Worm (Caenorhabditis elegans) whole organism, midembryonic: ENCODE measurements around the gene C24A3.4.

Experiments
- T22C8.4 ChIP-seq: fragments of 200-800 bp; sonication (Bioruptor generic); IDR thresholded peaks from 2 replicates; pipeline ENCODE4 v1.3.6; 2022; ENCODE audit warnings: missing genetic modification characterization, missing compliant biosample characterization
- cog-1 ChIP-seq: sonication (generic microtip); optimal IDR thresholded peaks from 2 replicates; lab custom pipeline; 2016; ENCODE audit warnings: missing genetic modification characterization, missing compliant biosample characterization
- flt-1 ChIP-seq: fragments of 200-800 bp; sonication (Bioruptor generic); IDR thresholded peaks from 2 replicates; pipeline ENCODE4 v1.3.6; 2022; ENCODE audit warnings: missing genetic modification characterization, missing compliant biosample characterization
- klf-2 ChIP-seq: fragments of 200-800 bp; sonication (Bioruptor generic); conservative IDR thresholded peaks from 2 replicates; pipeline ENCODE4 v1.3.6; 2022; ENCODE audit warnings: missing genetic modification reagents, missing genetic modification characterization, missing compliant biosample characterization
- med-1 ChIP-seq: sonication (generic microtip); optimal IDR thresholded peaks from 2 replicates; lab custom pipeline; 2017; ENCODE audit warnings: missing genetic modification characterization, mild to moderate bottlenecking, missing compliant biosample characterization, antibody characterized with exemption, missing genetic modification reagents; ENCODE audit not compliant: insufficient read depth
- ref-1 ChIP-seq: fragments of 200-800 bp; sonication (Bioruptor generic); conservative IDR thresholded peaks from 2 replicates; pipeline ENCODE4 v1.3.6; 2022; ENCODE audit warnings: missing genetic modification reagents, missing genetic modification characterization, missing compliant biosample characterization
- tab-1 ChIP-seq: fragments of 200-800 bp; sonication (Bioruptor generic); IDR thresholded peaks from 2 replicates; pipeline ENCODE4 v1.3.6; 2022; ENCODE audit warnings: missing genetic modification characterization, missing compliant biosample characterization
- ztf-23 ChIP-seq: fragments of 200-800 bp; sonication (Bioruptor generic); IDR thresholded peaks from 2 replicates; pipeline ENCODE4 v1.3.6; 2022; ENCODE audit warnings: missing genetic modification reagents, missing genetic modification characterization, missing compliant biosample characterization
- ztf-29 ChIP-seq: fragments of 200-800 bp; sonication (Bioruptor generic); IDR thresholded peaks from 2 replicates; pipeline ENCODE4 v1.3.6; 2022; ENCODE audit warnings: missing genetic modification reagents, missing genetic modification characterization, missing compliant biosample characterization

Gene C24A3.4

DNA sequence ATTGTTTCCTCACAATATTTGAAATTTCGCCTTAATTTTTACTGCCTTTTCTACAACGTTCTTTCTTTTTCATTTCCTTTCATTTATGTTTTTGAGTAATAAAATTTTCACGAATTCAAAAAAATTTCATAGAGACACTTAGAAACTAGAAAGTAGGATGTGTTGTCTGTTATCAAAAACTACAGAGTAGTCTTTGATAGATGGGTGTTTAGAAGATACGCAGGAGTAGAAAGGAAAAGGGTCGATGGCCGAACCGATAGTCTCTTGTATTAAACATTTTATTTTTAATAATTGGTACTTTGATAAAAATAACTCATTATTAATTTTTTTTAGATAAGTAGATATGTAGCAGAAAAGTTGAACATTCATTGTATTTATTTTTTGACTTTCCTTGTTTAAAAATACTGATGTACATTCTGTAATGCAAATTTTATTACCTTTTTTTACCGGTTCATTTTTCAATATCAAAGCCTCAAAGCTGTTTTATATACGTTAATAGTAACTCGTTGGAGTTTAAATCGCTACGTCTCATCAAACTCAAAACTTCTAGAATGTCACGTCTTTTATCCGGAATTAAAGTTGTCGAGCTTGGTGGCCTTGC, at the start of gene C24A3.4:
TSS of gene C24A3.4 (plus strand) at position 551 of the 601 bp plus-strand sequence.
- TF ChIP-seq ztf-29 (GFP tag; lab: Robert Waterston, UW) (no peak), med-1 (GFP tag; lab: Kevin White, UChicago) (no peak), klf-2 (GFP tag; lab: Robert Waterston, UW) (no peak), cog-1 (tag; lab: Kevin White, UChicago) (no peak), ztf-23 (GFP tag; lab: Robert Waterston, UW) (no peak), tab-1 (no peak), flt-1 (GFP tag; lab: Robert Waterston, UW) (no peak), T22C8.4 (GFP tag; lab: Robert Waterston, UW) (no peak), ref-1 (GFP tag; lab: Robert Waterston, UW) (no peak)

DNA sequence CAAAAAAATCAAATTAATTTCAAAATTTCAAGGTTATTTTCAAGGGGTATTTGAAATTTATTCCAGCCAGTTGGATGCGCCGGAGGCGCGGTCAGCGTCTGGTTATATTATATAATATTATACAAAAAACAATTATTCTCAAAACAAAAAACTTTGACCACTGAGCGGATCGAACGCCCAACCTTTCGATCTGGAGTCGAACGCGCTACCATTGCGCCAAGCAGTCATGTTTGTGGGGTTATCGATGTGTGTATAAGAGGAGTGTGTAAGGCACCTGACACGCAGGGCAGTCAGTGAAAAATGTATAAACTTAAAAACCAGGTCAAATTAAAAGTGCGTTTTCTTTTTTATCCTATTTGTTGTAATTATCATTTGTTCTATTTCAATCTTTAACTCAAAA, 48.1 kb upstream of the C24A3.4 start:
- TF ChIP-seq tab-1 (peak; percentile 67; the same call in 1 of the 2 replicates), ztf-23 (GFP tag; lab: Robert Waterston, UW) (peak; percentile 69; the same call in 1 of the 2 replicates), flt-1 (GFP tag; lab: Robert Waterston, UW) (no peak; the same call in 1 of the 2 replicates), ztf-29 (GFP tag; lab: Robert Waterston, UW) (peak; percentile 63), T22C8.4 (GFP tag; lab: Robert Waterston, UW) (0 out of 2 replicates have a peak, but pooled peaks have one; percentile 9), med-1 (GFP tag; lab: Kevin White, UChicago) (no peak), ref-1 (GFP tag; lab: Robert Waterston, UW) (peak; percentile 66), klf-2 (GFP tag; lab: Robert Waterston, UW) (no peak)

DNA sequence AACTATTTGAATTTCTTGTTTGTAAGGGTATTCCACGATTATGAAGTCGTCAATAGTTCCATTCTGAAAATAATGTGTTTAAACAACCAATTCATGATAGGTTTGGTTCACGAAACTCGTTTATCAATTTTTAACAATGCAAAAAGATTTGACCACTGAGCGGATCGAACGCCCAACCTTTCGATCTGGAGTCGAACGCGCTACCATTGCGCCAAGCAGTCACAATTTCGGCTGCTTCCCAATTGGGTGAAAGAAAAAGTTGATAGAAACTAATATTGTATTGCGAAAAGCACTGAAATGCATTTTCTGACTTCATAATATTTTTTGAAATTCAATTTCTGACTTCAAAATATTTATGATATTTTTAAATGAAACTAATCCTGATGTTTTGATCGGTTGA, 47.2 kb upstream of the C24A3.4 start:
- TF ChIP-seq flt-1 (GFP tag; lab: Robert Waterston, UW), result no peak

DNA sequence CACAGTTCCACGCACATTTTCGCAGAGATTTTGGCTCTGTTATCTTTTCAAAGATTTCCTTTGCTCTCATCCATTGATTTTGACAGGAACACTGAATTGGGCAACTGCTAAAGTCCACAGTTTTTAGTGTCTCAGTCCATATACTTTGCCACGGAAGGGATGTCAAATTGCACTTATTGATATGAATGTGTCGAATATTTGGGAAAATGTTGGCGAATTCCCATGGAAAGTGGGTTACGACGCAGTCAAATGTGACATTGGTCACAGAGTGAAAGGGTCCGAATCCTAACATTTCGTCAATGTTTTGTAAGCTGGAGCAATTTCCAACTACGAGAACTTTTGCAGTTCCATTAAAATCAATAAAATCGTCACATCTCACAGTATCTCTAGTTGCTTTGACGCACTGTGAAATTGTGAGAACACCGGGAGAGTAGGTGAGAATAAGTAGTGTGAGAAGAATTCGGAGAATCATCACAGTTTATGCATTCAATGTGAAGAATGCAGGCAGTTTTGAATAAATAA, 41.6 kb upstream of the C24A3.4 start, which contains the start of gene trk-1:
TSS of gene trk-1 (minus strand) at position 472 of the 522 bp plus-strand sequence.
- TF ChIP-seq cog-1 (tag; lab: Kevin White, UChicago) (no peak), T22C8.4 (GFP tag; lab: Robert Waterston, UW) (no peak), tab-1 (no peak), ztf-29 (GFP tag; lab: Robert Waterston, UW) (no peak), flt-1 (GFP tag; lab: Robert Waterston, UW) (no peak), med-1 (GFP tag; lab: Kevin White, UChicago) (no peak), klf-2 (GFP tag; lab: Robert Waterston, UW) (no peak), ztf-23 (GFP tag; lab: Robert Waterston, UW) (no peak), ref-1 (GFP tag; lab: Robert Waterston, UW) (no peak)

DNA sequence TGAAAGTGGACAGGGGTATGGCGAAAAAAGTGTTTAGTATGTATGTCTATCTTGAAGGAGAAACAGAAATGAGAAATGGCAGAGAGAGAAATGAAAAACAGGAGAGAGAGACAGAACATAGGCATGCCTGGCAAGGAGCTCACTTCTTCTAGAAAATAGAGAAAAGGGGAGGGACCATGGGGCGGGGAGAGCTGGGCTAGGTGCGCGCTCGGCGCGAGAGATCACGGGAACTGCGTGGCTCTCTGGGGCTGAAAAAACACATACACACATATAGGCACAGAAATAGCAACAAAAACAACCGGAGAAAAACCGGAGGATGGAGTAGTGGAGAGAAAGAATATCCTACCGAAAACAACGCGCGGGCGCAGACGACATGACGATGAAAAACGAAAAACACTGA, 40.2 kb upstream of the C24A3.4 start:
- TF ChIP-seq ztf-29 (GFP tag; lab: Robert Waterston, UW) (no peak), ztf-23 (GFP tag; lab: Robert Waterston, UW) (no peak), tab-1 (no peak), T22C8.4 (GFP tag; lab: Robert Waterston, UW) (no peak), flt-1 (GFP tag; lab: Robert Waterston, UW) (no peak), klf-2 (GFP tag; lab: Robert Waterston, UW) (no peak), ref-1 (GFP tag; lab: Robert Waterston, UW) (no peak), med-1 (GFP tag; lab: Kevin White, UChicago) (no peak), cog-1 (tag; lab: Kevin White, UChicago) (no peak)

DNA sequence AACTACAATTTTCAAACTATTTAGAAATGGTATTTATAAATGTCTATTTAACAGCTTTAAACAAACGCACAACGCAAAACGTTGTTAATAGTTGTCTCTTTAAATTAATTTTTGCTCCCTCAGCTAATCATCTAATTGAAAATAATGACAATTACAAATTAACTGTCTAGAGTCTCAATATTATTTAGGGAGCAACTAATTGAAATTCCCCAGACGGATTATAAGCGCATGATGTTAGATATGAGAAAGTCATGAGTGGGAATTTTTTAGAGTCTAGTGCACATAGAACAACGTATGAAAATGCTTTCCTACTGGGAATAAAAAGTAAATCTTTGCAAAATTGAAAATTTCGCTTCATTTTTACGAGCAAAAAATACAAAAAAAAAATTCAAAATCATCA, 39.2 kb upstream of the C24A3.4 start:
- TF ChIP-seq klf-2 (GFP tag; lab: Robert Waterston, UW) (no peak), T22C8.4 (GFP tag; lab: Robert Waterston, UW) (no peak), ztf-29 (GFP tag; lab: Robert Waterston, UW) (no peak), med-1 (GFP tag; lab: Kevin White, UChicago) (no peak), cog-1 (tag; lab: Kevin White, UChicago) (no peak), ztf-23 (GFP tag; lab: Robert Waterston, UW) (no peak), tab-1 (no peak), ref-1 (GFP tag; lab: Robert Waterston, UW) (no peak), flt-1 (GFP tag; lab: Robert Waterston, UW) (no peak)

DNA sequence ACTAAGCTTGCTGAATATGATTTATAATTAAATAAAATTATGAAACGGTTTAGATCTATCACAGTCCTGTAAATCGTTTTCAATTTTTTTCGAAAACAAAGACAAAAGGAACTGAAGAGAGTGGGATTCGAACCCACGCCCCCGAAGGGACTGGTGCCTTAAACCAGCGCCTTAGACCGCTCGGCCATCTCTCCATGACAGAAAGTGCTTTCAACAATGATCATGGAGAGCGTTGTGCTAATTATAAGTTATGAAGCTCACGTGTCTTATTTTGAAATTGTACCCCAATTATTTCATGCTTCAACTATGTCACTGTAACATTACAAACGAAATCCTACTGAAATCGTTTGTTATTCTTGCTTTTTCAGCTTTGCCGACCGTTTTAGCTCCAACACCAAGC, 36.4 kb upstream of the C24A3.4 start:
- TF ChIP-seq ztf-29 (GFP tag; lab: Robert Waterston, UW), result no peak
- no peak for TF ChIP-seq T22C8.4 (GFP tag; lab: Robert Waterston, UW)
- no peak for TF ChIP-seq med-1 (GFP tag; lab: Kevin White, UChicago)
- TF ChIP-seq ref-1 (GFP tag; lab: Robert Waterston, UW), result no peak
- no peak for TF ChIP-seq flt-1 (GFP tag; lab: Robert Waterston, UW)
- TF ChIP-seq cog-1 (tag; lab: Kevin White, UChicago), result no peak
- no peak for TF ChIP-seq ztf-23 (GFP tag; lab: Robert Waterston, UW)
- TF ChIP-seq klf-2 (GFP tag; lab: Robert Waterston, UW), result no peak
- no peak for TF ChIP-seq tab-1

DNA sequence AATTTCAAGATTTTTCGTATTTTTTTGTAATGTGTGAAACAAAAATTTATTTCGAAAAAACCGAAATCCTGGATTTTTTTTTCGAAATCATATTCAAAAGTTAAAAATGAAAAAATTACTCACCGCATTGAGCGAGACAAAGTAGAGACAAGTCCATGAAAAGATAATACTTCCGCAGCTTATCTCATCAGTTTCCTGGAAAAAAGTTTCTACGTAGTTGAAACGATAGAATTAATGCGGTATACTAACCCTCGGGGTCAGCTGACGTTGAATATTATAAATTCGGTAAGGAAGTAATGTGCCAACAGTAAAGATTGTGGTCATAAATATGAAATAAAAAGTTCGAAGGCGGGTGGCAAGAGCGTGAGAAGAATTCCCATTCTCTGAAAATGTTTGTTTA, 34.2 kb upstream of the C24A3.4 start:
- no peak for TF ChIP-seq cog-1 (tag; lab: Kevin White, UChicago)
- TF ChIP-seq tab-1, result no peak
- TF ChIP-seq med-1 (GFP tag; lab: Kevin White, UChicago), result no peak
- TF ChIP-seq klf-2 (GFP tag; lab: Robert Waterston, UW), result no peak
- TF ChIP-seq ztf-29 (GFP tag; lab: Robert Waterston, UW), result no peak
- TF ChIP-seq ztf-23 (GFP tag; lab: Robert Waterston, UW), result no peak
- TF ChIP-seq ref-1 (GFP tag; lab: Robert Waterston, UW), result no peak
- no peak for TF ChIP-seq T22C8.4 (GFP tag; lab: Robert Waterston, UW)
- no peak for TF ChIP-seq flt-1 (GFP tag; lab: Robert Waterston, UW)
